Fruit fly (Drosophila melanogaster) whole organism, embryonic: ENCODE measurements around the gene CG13086.

Experiments
- CG10543 ChIP-seq: fragments of 200-800 bp; sonication (Bioruptor generic); optimal IDR thresholded peaks from 3 replicates; lab custom pipeline; 2017; ENCODE audit warnings: missing biosample characterization, mild to moderate bottlenecking, missing genetic modification characterization, moderate library complexity
- CG10959 ChIP-seq: fragments of 200-800 bp; sonication (Bioruptor generic); IDR thresholded peaks from 2 replicates; pipeline ENCODE4 v1.3.6; 2022; ENCODE audit warnings: missing biosample characterization, missing genetic modification characterization
- CG11456 ChIP-seq: fragments of 200-800 bp; sonication (Bioruptor generic); IDR thresholded peaks from 3 replicates; pipeline ENCODE4 v1.3.6; 2022; ENCODE audit warnings: missing biosample characterization, missing genetic modification characterization
- CG15269 ChIP-seq: fragments of 200-800 bp; sonication (Bioruptor generic); optimal IDR thresholded peaks from 2 replicates; lab custom pipeline; 2018; ENCODE audit warnings: missing biosample characterization, mild to moderate bottlenecking, missing genetic modification characterization, moderate library complexity
- CG17829 ChIP-seq: fragments of 200-800 bp; optimal IDR thresholded peaks from 2 replicates; lab custom pipeline; 2019; ENCODE audit warnings: missing biosample characterization, mild to moderate bottlenecking, missing genetic modification characterization, moderate library complexity
- CG2875 ChIP-seq: fragments of 200-800 bp; sonication (Bioruptor generic); optimal IDR thresholded peaks from 2 replicates; lab custom pipeline; 2017; ENCODE audit warnings: missing biosample characterization, mild to moderate bottlenecking, missing genetic modification characterization, missing genetic modification reagents
- CG2889 ChIP-seq: fragments of 200-800 bp; sonication (Bioruptor generic); IDR thresholded peaks from 3 replicates; pipeline ENCODE4 v1.3.6; 2022; ENCODE audit warnings: missing biosample characterization, missing genetic modification characterization
- CG34422 ChIP-seq: fragments of 200-800 bp; sonication (Bioruptor generic); IDR thresholded peaks from 3 replicates; pipeline ENCODE4 v1.3.6; 2022; ENCODE audit warnings: missing biosample characterization, missing genetic modification characterization
- CG3995 ChIP-seq: fragments of 200-800 bp; sonication (Bioruptor generic); optimal IDR thresholded peaks from 3 replicates; lab custom pipeline; 2016; ENCODE audit warnings: missing biosample characterization, missing genetic modification characterization
- CG4820 ChIP-seq: fragments of 200-800 bp; sonication (Bioruptor generic); optimal IDR thresholded peaks from 3 replicates; lab custom pipeline; 2016; ENCODE audit warnings: missing biosample characterization, missing genetic modification characterization
- CG6654 ChIP-seq: fragments of 200-800 bp; sonication (Bioruptor generic); optimal IDR thresholded peaks from 2 replicates; lab custom pipeline; 2017; ENCODE audit warnings: missing biosample characterization, mild to moderate bottlenecking, missing genetic modification characterization
- CG6813 ChIP-seq: fragments of 200-800 bp; sonication (Bioruptor generic); optimal IDR thresholded peaks from 2 replicates; lab custom pipeline; 2017; ENCODE audit warnings: missing biosample characterization, missing genetic modification characterization, mild to moderate bottlenecking, moderate library complexity, missing genetic modification reagents
- CG7372 ChIP-seq: fragments of 200-800 bp; sonication (Bioruptor generic); IDR thresholded peaks from 2 replicates; pipeline ENCODE4 v1.3.6; 2022; ENCODE audit warnings: missing biosample characterization, missing genetic modification characterization
- E2f1 ChIP-seq: fragments of 200-800 bp; sonication (Bioruptor generic); IDR thresholded peaks from 2 replicates; pipeline ENCODE4 v1.3.6; 2022; ENCODE audit warnings: missing biosample characterization, missing genetic modification characterization
- ERR ChIP-seq: fragments of 200-800 bp; sonication (Bioruptor generic); optimal IDR thresholded peaks from 2 replicates; lab custom pipeline; 2016; ENCODE audit warnings: missing biosample characterization, missing genetic modification characterization
- GATAe ChIP-seq: fragments of 200-800 bp; sonication (Bioruptor generic); conservative IDR thresholded peaks from 2 replicates; pipeline ENCODE4 v1.3.6; 2022; ENCODE audit warnings: missing biosample characterization, missing genetic modification characterization
- HLH3B ChIP-seq: fragments of 200-800 bp; sonication (Bioruptor generic); IDR thresholded peaks from 2 replicates; pipeline ENCODE4 v1.3.6; 2022; ENCODE audit warnings: missing biosample characterization, missing genetic modification characterization
- Hand ChIP-seq: fragments of 200-800 bp; sonication (Bioruptor generic); optimal IDR thresholded peaks from 2 replicates; lab custom pipeline; 2017; ENCODE audit warnings: mild to moderate bottlenecking, missing biosample characterization, missing genetic modification reagents, missing genetic modification characterization
- NC2α ChIP-seq: fragments of 200-800 bp; sonication (Bioruptor generic); optimal IDR thresholded peaks from 2 replicates; lab custom pipeline; 2016; ENCODE audit warnings: missing biosample characterization, missing genetic modification characterization
- Neu2 ChIP-seq: fragments of 200-800 bp; sonication (Bioruptor generic); optimal IDR thresholded peaks from 3 replicates; lab custom pipeline; 2016; ENCODE audit warnings: missing biosample characterization, missing genetic modification characterization, borderline replicate concordance
- Pdp1 ChIP-seq, 2 experiments: fragments of 200-800 bp; sonication (Bioruptor generic); optimal IDR thresholded peaks; 3 replicates each; lab custom pipeline; 2016; ENCODE audit warnings: missing biosample characterization in 2 of 2, missing genetic modification characterization in 2 of 2, mild to moderate bottlenecking in 1 of 2, moderate library complexity in 1 of 2
- Sin3A ChIP-seq: fragments of >200 bp; optimal IDR thresholded peaks from 2 replicates; lab custom pipeline; 2018
- Sry-β ChIP-seq: fragments of 200-800 bp; sonication (Bioruptor generic); optimal IDR thresholded peaks from 2 replicates; lab custom pipeline; 2018; ENCODE audit warnings: missing biosample characterization, mild to moderate bottlenecking, missing genetic modification characterization, moderate library complexity
- Tbp ChIP-seq: fragments of >200 bp; optimal IDR thresholded peaks from 2 replicates; lab custom pipeline; 2018; ENCODE audit warnings: missing biosample characterization, missing genetic modification characterization
- Usf ChIP-seq: fragments of 200-800 bp; sonication (Bioruptor generic); optimal IDR thresholded peaks from 2 replicates; lab custom pipeline; 2017; ENCODE audit warnings: missing genotype, missing biosample characterization, missing genetic modification characterization
- aop ChIP-seq: fragments of 200-800 bp; sonication (Bioruptor generic); IDR thresholded peaks from 2 replicates; pipeline ENCODE4 v1.3.6; 2022; ENCODE audit warnings: missing biosample characterization, missing genetic modification characterization
- cad ChIP-seq: fragments of >200 bp; optimal IDR thresholded peaks from 2 replicates; lab custom pipeline; 2017; ENCODE audit warnings: missing biosample characterization, missing genetic modification characterization
- chif ChIP-seq, 2 experiments: fragments of 200-800 bp; sonication (Bioruptor generic); optimal IDR thresholded peaks; 3 replicates each; lab custom pipeline; 2016; ENCODE audit warnings: missing biosample characterization in 2 of 2, missing genetic modification characterization in 2 of 2
- chinmo ChIP-seq: fragments of 200-800 bp; sonication (Bioruptor generic); IDR thresholded peaks from 4 replicates; pipeline ENCODE4 v1.3.6; 2022; ENCODE audit warnings: missing biosample characterization, missing genetic modification characterization; ENCODE audit not compliant: partially characterized antibody
- chn ChIP-seq: fragments of 200-800 bp; sonication (Bioruptor generic); optimal IDR thresholded peaks from 2 replicates; lab custom pipeline; 2016; ENCODE audit warnings: missing biosample characterization, missing genetic modification characterization
- da ChIP-seq: fragments of 200-800 bp; sonication (Bioruptor generic); optimal IDR thresholded peaks from 2 replicates; lab custom pipeline; 2016; ENCODE audit warnings: missing biosample characterization, missing genetic modification characterization
- disco-r ChIP-seq: fragments of 200-800 bp; sonication (Bioruptor generic); optimal IDR thresholded peaks from 2 replicates; lab custom pipeline; 2016; ENCODE audit warnings: missing biosample characterization, missing genetic modification characterization
- fru ChIP-seq: fragments of >200 bp; optimal IDR thresholded peaks from 2 replicates; lab custom pipeline; 2017
- ftz-f1 ChIP-seq: fragments of 200-800 bp; sonication (Bioruptor generic); optimal IDR thresholded peaks from 2 replicates; lab custom pipeline; 2016; ENCODE audit warnings: missing biosample characterization, missing genetic modification characterization
- hth ChIP-seq: fragments of >200 bp; optimal IDR thresholded peaks from 2 replicates; lab custom pipeline; 2017; ENCODE audit warnings: inconsistent platforms
- ind ChIP-seq: fragments of 200-800 bp; sonication (Bioruptor generic); optimal IDR thresholded peaks from 3 replicates; lab custom pipeline; 2016; ENCODE audit warnings: missing biosample characterization, missing genetic modification characterization
- insv ChIP-seq, 2 experiments: fragments of 200-800 bp; sonication (Bioruptor generic); optimal IDR thresholded peaks; 3 replicates each; lab custom pipeline; 2016 to 2018; ENCODE audit warnings: missing biosample characterization in 2 of 2, missing genetic modification characterization in 2 of 2
- jigr1 ChIP-seq: fragments of 200-800 bp; sonication (Bioruptor generic); IDR thresholded peaks from 3 replicates; pipeline ENCODE4 v1.3.6; 2022; ENCODE audit warnings: missing biosample characterization, missing genetic modification characterization
- kay ChIP-seq: fragments of 200-800 bp; sonication (Bioruptor generic); optimal IDR thresholded peaks from 2 replicates; lab custom pipeline; 2016; ENCODE audit warnings: missing biosample characterization, missing genetic modification characterization
- ken ChIP-seq: fragments of 200-800 bp; sonication (Bioruptor generic); IDR thresholded peaks from 3 replicates; pipeline ENCODE4 v1.3.6; 2022; ENCODE audit warnings: missing biosample characterization, missing genetic modification characterization
- klu ChIP-seq: fragments of 200-800 bp; sonication (Bioruptor generic); IDR thresholded peaks from 2 replicates; pipeline ENCODE4 v1.3.6; 2022; ENCODE audit warnings: missing biosample characterization, missing genetic modification characterization
- lbe ChIP-seq: fragments of 200-800 bp; sonication (Bioruptor generic); optimal IDR thresholded peaks from 2 replicates; lab custom pipeline; 2016; ENCODE audit warnings: missing biosample characterization, mild to moderate bottlenecking, missing genetic modification characterization
- mld ChIP-seq: fragments of 200-800 bp; sonication (Bioruptor generic); IDR thresholded peaks from 3 replicates; pipeline ENCODE4 v1.3.6; 2022; ENCODE audit warnings: missing biosample characterization, missing genetic modification characterization; ENCODE audit not compliant: partially characterized antibody
- peb ChIP-seq: fragments of 200-800 bp; sonication (Bioruptor generic); IDR thresholded peaks from 2 replicates; pipeline ENCODE4 v1.3.6; 2022; ENCODE audit warnings: missing biosample characterization, missing genetic modification characterization
- pho ChIP-seq: fragments of 200-800 bp; sonication (Bioruptor generic); optimal IDR thresholded peaks from 2 replicates; lab custom pipeline; 2016; ENCODE audit warnings: missing biosample characterization, missing genetic modification characterization
- rib ChIP-seq: fragments of 200-800 bp; sonication (Bioruptor generic); IDR thresholded peaks from 2 replicates; pipeline ENCODE4 v1.3.6; 2022; ENCODE audit warnings: missing biosample characterization, missing genetic modification characterization
- schlank ChIP-seq: fragments of 200-800 bp; sonication (Bioruptor generic); optimal IDR thresholded peaks from 2 replicates; lab custom pipeline; 2018; ENCODE audit warnings: missing biosample characterization, mild to moderate bottlenecking, missing genetic modification characterization
- tgo ChIP-seq: fragments of 200-800 bp; sonication (Bioruptor generic); IDR thresholded peaks from 3 replicates; pipeline ENCODE4 v1.3.6; 2022; ENCODE audit warnings: missing biosample characterization, missing genetic modification characterization
- tll ChIP-seq, 2 experiments: fragments of 200-800 bp in 1 of 2; fragments of >200 bp in 1 of 2; sonication (Bioruptor generic) in 1 of 2; optimal IDR thresholded peaks; 2 replicates each; lab custom pipeline; 2017 to 2019; ENCODE audit warnings: missing biosample characterization in 2 of 2, missing genetic modification characterization in 2 of 2, mild to moderate bottlenecking in 1 of 2, moderate library complexity in 1 of 2
- tup ChIP-seq: fragments of 200-800 bp; sonication (Bioruptor generic); optimal IDR thresholded peaks from 2 replicates; lab custom pipeline; 2016; ENCODE audit warnings: missing biosample characterization, mild to moderate bottlenecking, missing genetic modification characterization, moderate library complexity
- unc-4 ChIP-seq: fragments of 200-800 bp; sonication (Bioruptor generic); IDR thresholded peaks from 2 replicates; pipeline ENCODE4 v1.3.6; 2022; ENCODE audit warnings: missing biosample characterization, missing genetic modification characterization; ENCODE audit not compliant: partially characterized antibody
- z ChIP-seq: fragments of 200-800 bp; sonication (Bioruptor generic); IDR thresholded peaks from 3 replicates; pipeline ENCODE4 v1.3.6; 2022; ENCODE audit warnings: missing biosample characterization, missing genetic modification characterization
- zen2 ChIP-seq: fragments of 200-800 bp; sonication (Bioruptor generic); IDR thresholded peaks from 3 replicates; pipeline ENCODE4 v1.3.6; 2022; ENCODE audit warnings: missing biosample characterization, missing genetic modification characterization; ENCODE audit not compliant: partially characterized antibody

The CG13086 gene

DNA sequence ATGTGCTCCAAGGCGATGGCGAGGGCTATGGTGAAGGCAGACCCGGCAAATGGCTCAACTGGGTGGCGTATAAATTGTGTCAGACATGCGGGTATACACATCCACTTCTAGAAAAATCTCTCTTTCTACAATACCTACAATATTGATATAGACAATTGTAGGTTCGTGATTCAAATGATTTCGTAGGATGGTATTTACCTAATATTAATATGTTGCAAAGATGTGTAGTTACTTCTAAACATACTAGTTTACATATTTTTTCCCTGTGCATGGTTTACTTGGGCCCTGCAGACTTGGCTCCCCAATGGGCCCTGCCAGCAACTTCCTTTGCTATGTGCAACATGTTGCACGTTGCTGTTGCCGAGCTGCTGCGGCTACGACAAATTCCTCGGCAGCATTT is 22.2 kb upstream of the CG13086 start (continued):
- no peak for TF ChIP-seq chinmo (GFP tag; lab: Robert Waterston, UW)
- no peak for TF ChIP-seq kay (GFP tag; lab: Kevin White, UChicago)
- TF ChIP-seq chif (GFP tag; optimal IDR thresholded peaks at IDR 0.05; lab: Kevin White, UChicago), result peak; percentile 5 to 59
- no peak for TF ChIP-seq da (GFP tag; lab: Kevin White, UChicago)
- TF ChIP-seq tgo (GFP tag; lab: Robert Waterston, UW), result no peak
- TF ChIP-seq klu (GFP tag; lab: Robert Waterston, UW), result no peak; the same call in 1 of the 2 replicates
- TF ChIP-seq Pdp1 (GFP tag; optimal IDR thresholded peaks at IDR 0.05; lab: Kevin White, UChicago), result no peak
- no peak for TF ChIP-seq CG15269
- TF ChIP-seq jigr1, result no peak
- no peak for TF ChIP-seq CG7372 (GFP tag; lab: Robert Waterston, UW)
- no peak for TF ChIP-seq Neu2 (GFP tag; lab: Kevin White, UChicago)
- TF ChIP-seq ftz-f1 (GFP tag; lab: Kevin White, UChicago), result no peak
- TF ChIP-seq z, result no peak
- TF ChIP-seq HLH3B (GFP tag; lab: Robert Waterston, UW), result no peak
- TF ChIP-seq CG4820 (GFP tag; lab: Kevin White, UChicago), result peak; percentile 8
- peak; percentile 23 for TF ChIP-seq CG6654 (GFP tag; lab: Kevin White, UChicago)
- TF ChIP-seq CG34422 (GFP tag; lab: Robert Waterston, UW), result no peak
- peak; percentile 50; the same call in 1 of the 2 replicates for TF ChIP-seq CG10959 (GFP tag; lab: Robert Waterston, UW)
- no peak for TF ChIP-seq NC2α (GFP tag; lab: Kevin White, UChicago)
- no peak for TF ChIP-seq Usf (GFP tag; lab: Kevin White, UChicago)
- TF ChIP-seq lbe, result no peak
- TF ChIP-seq ken (GFP tag; lab: Robert Waterston, UW), result no peak
- TF ChIP-seq GATAe (GFP tag; lab: Robert Waterston, UW), result no peak
- no peak for TF ChIP-seq insv (GFP tag; optimal IDR thresholded peaks at IDR 0.05; lab: Kevin White, UChicago)
- TF ChIP-seq mld, result no peak
- no peak for TF ChIP-seq zen2
- TF ChIP-seq fru (lab: Kevin White, UChicago), result no peak
- TF ChIP-seq cad, result no peak
- TF ChIP-seq CG3995 (GFP tag; lab: Kevin White, UChicago), result no peak
- TF ChIP-seq chn, result no peak
- no peak for TF ChIP-seq aop
- TF ChIP-seq Tbp, result no peak
- no peak for TF ChIP-seq Sin3A
- TF ChIP-seq disco-r (GFP tag; lab: Kevin White, UChicago), result no peak
- no peak for TF ChIP-seq unc-4
- no peak for TF ChIP-seq E2f1 (GFP tag; lab: Robert Waterston, UW)
- peak; percentile 59 for TF ChIP-seq CG17829 (tag; lab: Kevin White, UChicago)
- TF ChIP-seq ERR (GFP tag; lab: Kevin White, UChicago), result no peak
- peak; percentile 50 for TF ChIP-seq CG2875 (GFP tag; lab: Kevin White, UChicago)
- no peak for TF ChIP-seq pho (GFP tag; lab: Kevin White, UChicago)
- no peak for TF ChIP-seq CG2889 (GFP tag; lab: Robert Waterston, UW)
- TF ChIP-seq peb (GFP tag; lab: Robert Waterston, UW), result no peak
- no peak for TF ChIP-seq Hand (GFP tag; lab: Kevin White, UChicago)
- TF ChIP-seq CG10543 (GFP tag; lab: Kevin White, UChicago), result no peak
- no peak for TF ChIP-seq hth (lab: Kevin White, UChicago)
- no peak for TF ChIP-seq CG11456 (GFP tag; lab: Robert Waterston, UW)
- TF ChIP-seq CG6813 (GFP tag; lab: Kevin White, UChicago), result no peak
- no peak for TF ChIP-seq rib (GFP tag; lab: Robert Waterston, UW)
- TF ChIP-seq ind, result no peak
- no peak for TF ChIP-seq tup (GFP tag; lab: Kevin White, UChicago)
- TF ChIP-seq Sry-β, result no peak
- TF ChIP-seq tll (GFP tag; optimal IDR thresholded peaks at IDR 0.05; lab: Kevin White, UChicago), result no peak
- no peak for TF ChIP-seq schlank (tag; lab: Kevin White, UChicago)
